Worm (Caenorhabditis elegans): ENCODE measurements around the gene T24H7.2.
A peak's percentile ranks its signal among the peaks of the same experiment; 100 is the strongest.

Gene T24H7.2

ce11 chrII:6267983-6268382 is 20.9 kb downstream of the T24H7.2 start, which contains the start of gene F13H8.8:
F13H8.8 (minus strand) TSS chrII:6268083.
- TF ChIP-seq lin-15B (tag; optimal IDR thresholded peaks at IDR 0.05) = no peak
- TF ChIP-seq pqm-1 (tag; optimal IDR thresholded peaks at IDR 0.05) = no peak
- TF ChIP-seq mab-9 (GFP tag; IDR thresholded peaks at IDR 0.05) = no peak
- no peak for TF ChIP-seq blmp-1 (tag; optimal IDR thresholded peaks at IDR 0.05)
- TF ChIP-seq nhr-47 (tag; optimal IDR thresholded peaks at IDR 0.05) = no peak
- TF ChIP-seq tbx-2 (tag; optimal IDR thresholded peaks at IDR 0.05) = no peak
- no peak for TF ChIP-seq lir-3 (tag; optimal IDR thresholded peaks at IDR 0.05; ENCODE audit: poor library complexity)
- no peak for TF ChIP-seq xbp-1 (tag; optimal IDR thresholded peaks at IDR 0.05)
- TF ChIP-seq dsc-1 (tag; optimal IDR thresholded peaks at IDR 0.05) = no peak
- TF ChIP-seq isw-1 (GFP tag; IDR thresholded peaks at IDR 0.05) = no peak

- peak; percentile 54 for TF ChIP-seq zip-4 (GFP tag; optimal IDR thresholded peaks at IDR 0.05)
- peak; percentile 75 for TF ChIP-seq lin-14 (GFP tag; optimal IDR thresholded peaks at IDR 0.05)
- peak; percentile 59 for TF ChIP-seq pax-3 (tag; optimal IDR thresholded peaks at IDR 0.05)
- peak; percentile 82 for TF ChIP-seq dsc-1 (tag; optimal IDR thresholded peaks at IDR 0.05)
- peak; percentile 58 for TF ChIP-seq C04F5.9 (tag; optimal IDR thresholded peaks at IDR 0.05)
- no peak for TF ChIP-seq unc-98 (GFP tag; IDR thresholded peaks at IDR 0.05)
- TF ChIP-seq hpl-2 (GFP tag; optimal IDR thresholded peaks at IDR 0.05) = no peak
- TF ChIP-seq nhr-19 (GFP tag; conservative IDR thresholded peaks at IDR 0.05) = peak; percentile 89
- peak; percentile 58 for TF ChIP-seq irx-1 (tag; optimal IDR thresholded peaks at IDR 0.05)
- no peak for TF ChIP-seq ceh-90 (tag; optimal IDR thresholded peaks at IDR 0.05)
- peak; percentile 86 for TF ChIP-seq snu-23 (GFP tag; optimal IDR thresholded peaks at IDR 0.05)
- TF ChIP-seq sup-37 (GFP tag; optimal IDR thresholded peaks at IDR 0.05) = no peak
- TF ChIP-seq zag-1 (tag; optimal IDR thresholded peaks at IDR 0.05) = no peak
- no peak for TF ChIP-seq fkh-4 (tag; optimal IDR thresholded peaks at IDR 0.05; ENCODE audit: borderline replicate concordance)
- no peak for TF ChIP-seq Y116A8C.19 (tag; optimal IDR thresholded peaks at IDR 0.05; ENCODE audit: borderline replicate concordance)
- peak; percentile 83 for TF ChIP-seq mab-9 (GFP tag; IDR thresholded peaks at IDR 0.05)
- TF ChIP-seq ceh-88 (GFP tag; IDR thresholded peaks at IDR 0.05) = peak; percentile 81
- TF ChIP-seq hlh-4 (tag; optimal IDR thresholded peaks at IDR 0.05) = no peak
- peak; percentile 62 for TF ChIP-seq nhr-77 (tag; optimal IDR thresholded peaks at IDR 0.05)
- TF ChIP-seq nhr-47 (tag; optimal IDR thresholded peaks at IDR 0.05) = peak; percentile 91
- TF ChIP-seq egl-27 (tag; optimal IDR thresholded peaks at IDR 0.05) = no peak
- TF ChIP-seq C16A3.4 (tag; optimal IDR thresholded peaks at IDR 0.05) = peak; percentile 80
- TF ChIP-seq lir-3 (tag; optimal IDR thresholded peaks at IDR 0.05; ENCODE audit: poor library complexity) = peak; percentile 72
- TF ChIP-seq nhr-12 (tag; optimal IDR thresholded peaks at IDR 0.05) = no peak
- TF ChIP-seq nhr-28 (tag; optimal IDR thresholded peaks at IDR 0.05) = no peak
- peak; percentile 88 for TF ChIP-seq rnt-1 (tag; optimal IDR thresholded peaks at IDR 0.05)
- TF ChIP-seq ceh-63 (GFP tag; optimal IDR thresholded peaks at IDR 0.05) = no peak
- no peak for TF ChIP-seq aha-1 (tag; optimal IDR thresholded peaks at IDR 0.05)
- peak; percentile 80 for TF ChIP-seq unc-86 (tag; optimal IDR thresholded peaks at IDR 0.05)
- peak; percentile 96 to 98 (median 97) for TF ChIP-seq dpl-1 (GFP tag; optimal IDR thresholded peaks at IDR 0.05)
- no peak for TF ChIP-seq sptf-1 (tag; optimal IDR thresholded peaks at IDR 0.05)
- peak; percentile 70 for TF ChIP-seq lin-15B (tag; optimal IDR thresholded peaks at IDR 0.05)
- no peak for TF ChIP-seq lin-39 (tag; optimal IDR thresholded peaks at IDR 0.05)
- no peak for TF ChIP-seq tlp-1 (tag; optimal IDR thresholded peaks at IDR 0.05)
- TF ChIP-seq lsy-2 (tag; optimal IDR thresholded peaks at IDR 0.05) = peak; percentile 82 to 90
- peak; percentile 67 for TF ChIP-seq ama-1 (optimal IDR thresholded peaks at IDR 0.05)
- TF ChIP-seq snpc-4 (tag; optimal IDR thresholded peaks at IDR 0.05) = peak; percentile 44
- peak; percentile 77 for TF ChIP-seq nhr-90 (tag; optimal IDR thresholded peaks at IDR 0.05; ENCODE audit: poor library complexity)
- TF ChIP-seq lin-35 (GFP tag; optimal IDR thresholded peaks at IDR 0.05) = peak; percentile 96 to 98
- TF ChIP-seq tbx-2 (tag; optimal IDR thresholded peaks at IDR 0.05) = peak; percentile 86
- no peak for TF ChIP-seq unc-30 (tag; optimal IDR thresholded peaks at IDR 0.05)
- peak; percentile 90 for TF ChIP-seq nhr-71 (tag; optimal IDR thresholded peaks at IDR 0.05)
- no peak for TF ChIP-seq nhr-76 (tag; optimal IDR thresholded peaks at IDR 0.05)
- TF ChIP-seq skn-1 (tag; optimal IDR thresholded peaks at IDR 0.05) = peak; percentile 44
- TF ChIP-seq nhr-11 (tag; optimal IDR thresholded peaks at IDR 0.05) = no peak
- TF ChIP-seq vab-15 (tag; optimal IDR thresholded peaks at IDR 0.05) = peak; percentile 41
These were observed 22.8 kb downstream of the T24H7.2 start, which contains the start of gene F13H8.2 for ce11 chrII:6269805-6270414. F13H8.2 (plus strand) TSS chrII:6270364.

Measured in whole organism, L1 larva.